Worm (Caenorhabditis elegans): Measurements from ENCODE around the gene T05A8.2.

ce11 chrII:2739619-2740018, 28.8 kb upstream of the T05A8.2 start, which contains the start of gene T05A8.6:
- TF ChIP-seq snpc-4 (GFP tag; optimal IDR thresholded peaks at IDR 0.05) (no peak), snpc-4 (tag; optimal IDR thresholded peaks at IDR 0.05) (no peak), D2030.7 (GFP tag; IDR thresholded peaks at IDR 0.05) (no peak)
